Fruit fly (Drosophila melanogaster): Measurements from ENCODE around the gene CG7573.

CG7573 gene

dm6 chr3L:11350680-11351665, 39.4 kb downstream of the CG7573 start (continued):
- peak; percentile 21 for TF ChIP-seq CG5245 (GFP tag; optimal IDR thresholded peaks at IDR 0.05)
- TF ChIP-seq CG34376 (GFP tag; optimal IDR thresholded peaks at IDR 0.05) = no peak
- peak; percentile 77 for TF ChIP-seq mirr (GFP tag; optimal IDR thresholded peaks at IDR 0.05)
- no peak for TF ChIP-seq Stat92E (GFP tag; optimal IDR thresholded peaks at IDR 0.05)
- TF ChIP-seq gsb-n (tag; optimal IDR thresholded peaks at IDR 0.05) = peak; percentile 24
- peak; percentile 18 for TF ChIP-seq CG17359 (tag; optimal IDR thresholded peaks at IDR 0.05)
- TF ChIP-seq CG8478 (optimal IDR thresholded peaks at IDR 0.05) = no peak
- TF ChIP-seq abd-A (tag; optimal IDR thresholded peaks at IDR 0.05) = peak; percentile 90
- TF ChIP-seq Ravus (GFP tag; IDR thresholded peaks at IDR 0.05) = no peak
- no peak for TF ChIP-seq pfk (GFP tag; optimal IDR thresholded peaks at IDR 0.05)
- no peak for TF ChIP-seq HLH54F (GFP tag; optimal IDR thresholded peaks at IDR 0.05)
- TF ChIP-seq BEAF-32 (GFP tag; optimal IDR thresholded peaks at IDR 0.05) = no peak
- no peak for TF ChIP-seq CG12219 (GFP tag; optimal IDR thresholded peaks at IDR 0.05)
- no peak for TF ChIP-seq CG4854 (GFP tag; optimal IDR thresholded peaks at IDR 0.05)
- TF ChIP-seq CG12299 (tag; optimal IDR thresholded peaks at IDR 0.05) = peak; percentile 21
- peak; percentile 70 for TF ChIP-seq Rfx (GFP tag; IDR thresholded peaks at IDR 0.05)
- TF ChIP-seq CG30403 (GFP tag; optimal IDR thresholded peaks at IDR 0.05) = peak; percentile 49
- TF ChIP-seq CG15601 (tag; optimal IDR thresholded peaks at IDR 0.05) = peak; percentile 60
- no peak for TF ChIP-seq chif (GFP tag; optimal IDR thresholded peaks at IDR 0.05)
- no peak for TF ChIP-seq Oaz (GFP tag; IDR thresholded peaks at IDR 0.05)
- TF ChIP-seq fd64A (GFP tag; optimal IDR thresholded peaks at IDR 0.05) = peak; percentile 33
- TF ChIP-seq psq (GFP tag; optimal IDR thresholded peaks at IDR 0.05) = no peak
- TF ChIP-seq Doc2 (GFP tag; IDR thresholded peaks at IDR 0.05) = no peak
- TF ChIP-seq Spps (tag; optimal IDR thresholded peaks at IDR 0.05) = peak; percentile 7
- TF ChIP-seq CG32532 (GFP tag; IDR thresholded peaks at IDR 0.05) = peak; percentile 38
- TF ChIP-seq CG3726 (GFP tag; IDR thresholded peaks at IDR 0.05) = no peak
- TF ChIP-seq knrl (GFP tag; IDR thresholded peaks at IDR 0.05; ENCODE audit: partially characterized antibody) = no peak
- no peak for TF ChIP-seq peb (GFP tag; IDR thresholded peaks at IDR 0.05)
- TF ChIP-seq YL-1 (GFP tag; optimal IDR thresholded peaks at IDR 0.05) = no peak
- peak; percentile 93 for TF ChIP-seq CG13894 (tag; optimal IDR thresholded peaks at IDR 0.05)
- TF ChIP-seq zen2 (GFP tag; IDR thresholded peaks at IDR 0.05; ENCODE audit: partially characterized antibody) = no peak
- TF ChIP-seq Hr51 (GFP tag; optimal IDR thresholded peaks at IDR 0.05) = peak in 1 of 2 experiments; percentile 85
- TF ChIP-seq tin (GFP tag; optimal IDR thresholded peaks at IDR 0.05) = peak; percentile 53
- peak; percentile 77 for TF ChIP-seq CG9727 (GFP tag; optimal IDR thresholded peaks at IDR 0.05)
- 0 out of 3 replicates have a peak, but pooled peaks have one; percentile 12 for TF ChIP-seq CG7357 (GFP tag; IDR thresholded peaks at IDR 0.05)
- TF ChIP-seq nmo (GFP tag; optimal IDR thresholded peaks at IDR 0.05) = peak; percentile 87
- no peak for TF ChIP-seq Xrp1 (GFP tag; IDR thresholded peaks at IDR 0.05)
- no peak for TF ChIP-seq CG3995 (GFP tag; optimal IDR thresholded peaks at IDR 0.05)
- peak; percentile 84 for TF ChIP-seq CoRest (tag; optimal IDR thresholded peaks at IDR 0.05)
- TF ChIP-seq al (GFP tag; IDR thresholded peaks at IDR 0.05) = no peak; the same call in 1 of the 2 replicates
- TF ChIP-seq seq (GFP tag; IDR thresholded peaks at IDR 0.05) = peak; percentile 36; the same call in 1 of the 2 replicates
- TF ChIP-seq Dll (GFP tag; IDR thresholded peaks at IDR 0.05; ENCODE audit: partially characterized antibody) = no peak
- no peak for TF ChIP-seq CG15479 (GFP tag; optimal IDR thresholded peaks at IDR 0.05)
- no peak for TF ChIP-seq CG3407 (GFP tag; optimal IDR thresholded peaks at IDR 0.05)
- no peak for TF ChIP-seq CG13123 (GFP tag; optimal IDR thresholded peaks at IDR 0.05)
- TF ChIP-seq Bdp1 (GFP tag; optimal IDR thresholded peaks at IDR 0.05) = no peak
- no peak for TF ChIP-seq salm (tag; optimal IDR thresholded peaks at IDR 0.05)
- TF ChIP-seq Hr39 (optimal IDR thresholded peaks at IDR 0.05) = no peak
- no peak for TF ChIP-seq Dref (GFP tag; IDR thresholded peaks at IDR 0.05)

All from whole organism, embryonic.